Worm (Caenorhabditis elegans): ENCODE data around the gene sel-12.

sel-12 gene

DNA sequence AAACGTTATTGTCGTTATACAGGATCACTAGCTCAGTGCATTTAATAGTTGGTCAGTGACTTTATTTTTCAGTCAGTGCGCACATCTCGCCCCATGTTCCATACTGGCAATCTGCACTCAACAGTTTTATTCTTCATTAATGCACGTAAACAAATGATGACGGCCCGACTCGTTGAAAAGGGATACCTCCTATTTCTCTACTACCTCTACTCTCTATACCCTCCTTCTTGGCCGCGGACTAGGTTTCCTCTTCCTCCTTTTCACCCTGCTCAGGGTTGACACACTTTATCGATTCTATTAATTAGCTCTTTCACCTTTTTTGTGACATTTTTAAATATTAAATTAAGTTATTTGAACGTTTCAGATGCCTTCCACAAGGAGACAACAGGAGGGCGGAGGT is at the start of gene sel-12:
Gene sel-12, plus strand, starts transcription at position 358 of the 400 bp plus-strand sequence.
- no peak for TF ChIP-seq unc-62 (GFP tag; optimal IDR thresholded peaks at IDR 0.05)

DNA sequence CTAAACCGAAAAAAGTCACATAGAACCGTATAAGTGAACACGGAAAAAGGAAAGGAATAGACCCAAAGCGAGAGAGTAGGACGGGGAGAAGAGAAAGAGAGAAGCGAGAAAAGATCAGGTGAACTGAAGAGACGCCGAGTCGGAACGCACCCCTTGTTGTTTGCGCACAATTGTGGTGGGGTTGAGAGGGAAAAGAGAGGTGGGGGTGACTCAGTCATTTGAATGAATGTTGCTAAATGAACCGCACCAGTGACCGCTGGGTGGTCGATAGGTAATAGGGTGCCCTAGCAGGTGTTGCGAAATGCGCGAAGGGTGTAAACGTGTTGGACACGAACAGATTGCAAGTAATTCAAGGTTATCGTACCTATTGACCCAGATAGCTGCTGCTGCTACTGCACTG is 44.6 kb upstream of the sel-12 start, which contains the start of gene lgl-1:
Gene lgl-1, minus strand, starts transcription at position 70 of the 400 bp plus-strand sequence.
- no peak for TF ChIP-seq unc-62 (GFP tag; optimal IDR thresholded peaks at IDR 0.05)

DNA sequence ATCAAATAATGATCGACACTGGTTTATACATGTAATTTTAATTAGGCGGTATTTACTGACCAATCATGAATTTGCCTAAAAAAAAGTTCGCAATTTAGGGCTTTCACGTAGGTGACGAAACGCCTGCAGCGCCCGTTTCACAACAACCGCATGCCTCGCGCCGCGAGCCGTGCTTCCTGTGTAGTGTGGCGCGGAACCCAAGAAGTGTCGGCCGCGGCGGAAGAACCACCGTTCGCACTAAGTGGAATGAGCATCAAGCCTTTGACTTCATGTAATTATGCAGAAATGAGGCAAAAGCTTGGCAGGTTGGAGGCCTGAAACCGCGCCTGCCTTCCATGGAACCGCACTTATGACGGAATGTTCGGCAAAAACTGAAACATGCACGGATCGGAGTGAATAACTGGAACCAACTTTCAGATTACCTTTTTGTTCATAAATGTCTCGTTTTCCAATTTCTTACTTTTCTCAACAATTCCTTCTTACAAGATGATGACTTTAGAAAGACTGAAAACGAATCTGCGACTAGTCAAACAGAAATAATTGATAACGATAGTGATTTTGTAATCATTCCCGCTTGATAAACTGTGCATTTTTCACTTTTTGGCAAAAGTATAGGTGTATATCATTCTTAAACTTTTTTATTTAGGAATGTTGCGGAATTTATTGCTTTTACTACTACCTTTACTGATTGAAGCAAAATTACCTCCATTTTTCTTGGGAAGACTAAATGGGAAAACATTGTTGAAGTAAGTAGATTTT is 43.5 kb upstream of the sel-12 start, which contains the start of gene F56F10.1:
Gene F56F10.1, plus strand, starts transcription at position 647 of the 759 bp plus-strand sequence.
- TF ChIP-seq unc-62 (GFP tag; optimal IDR thresholded peaks at IDR 0.05), result no peak

DNA sequence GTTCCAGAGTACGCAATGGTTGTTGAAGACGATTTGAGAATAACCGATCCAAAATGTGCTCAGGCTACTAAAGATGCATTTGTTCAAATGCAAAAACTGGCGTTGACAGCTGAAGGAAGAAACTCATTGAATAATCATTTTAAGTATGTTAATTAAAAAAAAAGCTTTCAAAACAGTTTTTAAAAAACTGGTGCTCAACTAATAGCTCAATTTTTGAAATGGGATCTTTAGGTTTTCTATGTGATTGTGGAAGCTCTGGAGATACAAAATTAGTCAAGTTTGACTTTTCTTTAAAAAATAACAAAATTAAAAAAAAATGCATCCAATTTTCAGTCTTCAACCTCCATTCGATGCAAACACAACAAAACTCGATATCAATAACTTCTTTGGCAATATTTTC is 42.0 kb upstream of the sel-12 start:
- no peak for TF ChIP-seq unc-62 (GFP tag; optimal IDR thresholded peaks at IDR 0.05)

DNA sequence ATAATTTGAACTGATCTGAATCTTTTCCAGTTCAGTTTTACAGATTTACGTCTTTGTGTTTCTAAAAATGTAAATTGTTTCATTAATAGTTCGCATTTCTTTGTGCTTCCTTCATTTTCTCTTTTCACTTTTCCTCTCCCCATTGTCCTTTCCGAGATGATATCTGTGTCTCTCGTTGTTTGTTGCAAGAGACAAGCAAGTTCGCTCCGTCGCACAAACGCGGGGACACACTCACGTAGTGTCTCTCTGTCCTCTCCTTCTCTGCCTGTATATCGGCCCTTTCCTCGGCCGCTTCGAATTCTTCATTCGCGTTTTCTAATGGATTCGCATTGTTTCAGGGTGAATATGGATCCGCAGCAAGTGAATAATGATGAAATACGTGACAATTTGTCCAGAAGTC is 38.7 kb upstream of the sel-12 start, which contains the start of gene ZC13.1:
Gene ZC13.1, plus strand, starts transcription at position 305 of the 400 bp plus-strand sequence.
- no peak for TF ChIP-seq unc-62 (GFP tag; optimal IDR thresholded peaks at IDR 0.05)

DNA sequence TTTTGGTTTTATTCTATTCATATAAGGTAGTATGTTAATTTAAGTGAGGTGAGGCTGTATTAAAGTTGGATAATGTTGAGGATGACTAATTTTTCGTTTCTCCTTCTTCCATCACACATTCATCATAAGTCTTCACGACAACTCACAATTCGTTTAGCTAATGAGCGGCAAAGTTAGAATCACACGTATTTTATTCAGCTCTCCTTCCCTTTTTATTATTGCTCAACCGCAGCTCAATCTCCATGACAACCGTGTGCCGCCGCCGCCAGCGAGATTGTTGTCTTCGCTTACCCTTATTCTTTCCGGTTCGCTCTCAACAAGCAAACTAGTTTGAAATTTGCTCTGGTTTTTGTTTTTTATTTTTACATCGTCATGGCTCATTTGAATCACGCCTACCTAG is 35.3 kb upstream of the sel-12 start, which contains the start of gene ZC13.2:
Gene ZC13.2, plus strand, starts transcription at position 301 of the 400 bp plus-strand sequence.
- TF ChIP-seq unc-62 (GFP tag; optimal IDR thresholded peaks at IDR 0.05), result no peak

DNA sequence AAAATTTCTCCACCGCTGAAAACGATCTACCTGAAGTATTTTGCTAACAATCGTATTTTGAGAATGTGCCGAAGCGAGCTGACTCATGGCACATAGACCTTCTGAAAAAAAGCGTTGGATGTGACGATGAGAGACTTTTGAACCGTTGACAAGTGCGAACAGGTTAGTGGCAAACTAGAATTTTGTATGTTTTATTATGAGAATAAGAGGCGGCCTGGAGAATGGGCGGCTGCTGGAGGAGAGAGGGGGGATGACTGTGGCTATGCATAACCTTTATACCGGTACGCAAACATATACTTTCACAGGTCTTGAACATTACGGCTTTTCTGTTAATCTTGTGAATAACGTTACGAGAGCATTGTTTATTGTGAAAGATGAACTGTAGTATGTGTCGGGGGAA is 27.4 kb upstream of the sel-12 start, which contains the start of gene mam-1:
Gene mam-1, minus strand, starts transcription at position 101 of the 400 bp plus-strand sequence.
- TF ChIP-seq unc-62 (GFP tag; optimal IDR thresholded peaks at IDR 0.05), result no peak

DNA sequence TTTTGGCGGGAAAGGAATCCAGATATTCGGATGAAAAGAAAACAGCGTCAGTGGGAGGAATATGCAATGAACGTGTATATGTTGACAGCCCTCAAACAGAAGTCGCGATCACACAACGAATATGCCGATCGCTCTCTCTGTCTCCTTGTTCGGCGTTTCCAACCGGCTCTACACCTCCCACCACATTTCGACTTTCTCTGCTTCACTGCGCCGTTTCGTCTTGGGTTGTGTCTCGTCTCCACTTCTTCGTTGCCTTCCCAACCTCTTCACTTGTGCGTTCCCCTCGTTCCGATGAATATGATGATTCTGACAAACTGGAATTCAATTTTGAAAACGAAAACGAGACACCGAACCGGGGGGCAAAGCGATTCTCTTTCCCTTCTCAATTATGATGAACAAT is 17.7 kb upstream of the sel-12 start, which contains the start of gene mab-7:
Gene mab-7, minus strand, starts transcription at position 101 of the 400 bp plus-strand sequence.
- TF ChIP-seq unc-62 (GFP tag; optimal IDR thresholded peaks at IDR 0.05), result no peak

DNA sequence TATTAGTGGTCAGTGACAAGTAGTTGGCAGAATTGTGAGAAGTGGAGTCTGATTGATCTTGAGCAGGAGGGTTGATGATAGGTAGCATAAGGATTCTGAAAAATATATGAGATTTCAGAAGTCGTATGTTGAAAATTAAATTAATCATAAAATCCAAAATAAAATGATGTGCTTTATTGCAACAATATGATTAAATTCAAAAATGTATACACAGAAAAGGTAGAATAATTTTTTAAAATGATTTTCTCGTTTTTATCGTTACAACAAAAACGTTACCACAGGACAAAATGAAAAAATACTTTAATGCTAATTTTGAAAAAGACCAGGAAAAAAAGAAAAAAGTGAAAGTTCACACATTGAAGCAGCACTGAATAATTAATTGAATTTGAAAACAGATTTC is 13.2 kb upstream of the sel-12 start, which contains the start of gene ZC13.10:
Gene ZC13.10, minus strand, starts transcription at position 101 of the 400 bp plus-strand sequence.
- no peak for TF ChIP-seq unc-62 (GFP tag; optimal IDR thresholded peaks at IDR 0.05)

DNA sequence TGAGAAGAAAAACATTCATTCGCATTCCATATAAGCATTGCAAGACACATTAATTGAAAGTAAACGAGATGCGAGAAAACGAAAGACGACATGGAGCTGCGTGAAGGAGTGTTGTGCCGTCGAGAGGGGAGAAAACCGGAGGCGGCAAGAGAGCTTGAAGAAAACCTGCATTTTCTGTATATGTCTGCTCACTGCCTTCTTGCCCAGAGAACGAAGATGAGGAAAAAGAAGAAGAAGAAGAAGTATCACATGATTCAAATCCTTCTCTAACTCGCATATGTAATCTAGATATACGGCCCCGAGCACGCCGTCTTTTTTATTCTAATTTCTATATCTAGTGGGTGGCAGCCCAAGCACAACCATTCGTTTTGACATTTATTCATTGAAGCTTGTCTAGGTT is 5.3 kb upstream of the sel-12 start:
- no peak for TF ChIP-seq unc-62 (GFP tag; optimal IDR thresholded peaks at IDR 0.05)

DNA sequence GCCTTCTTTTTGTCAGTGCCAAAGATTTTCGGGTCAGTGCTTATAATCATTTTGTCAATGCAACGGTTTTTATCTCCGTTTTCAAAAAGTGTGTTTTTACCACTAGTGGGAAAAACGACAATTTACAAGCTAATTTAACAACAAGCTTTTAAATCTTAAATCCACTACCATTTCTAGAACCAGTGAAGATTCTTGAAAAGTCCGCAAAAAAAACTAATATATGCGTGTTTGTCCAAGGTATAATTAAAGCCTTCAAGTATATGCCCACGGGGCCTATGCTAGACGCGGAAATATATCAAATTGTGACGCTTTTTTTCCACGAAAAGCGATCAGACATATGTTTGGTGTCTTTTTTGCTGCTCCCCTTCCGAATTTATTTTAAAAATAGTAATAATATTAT is 3.1 kb upstream of the sel-12 start:
- no peak for TF ChIP-seq unc-62 (GFP tag; optimal IDR thresholded peaks at IDR 0.05)

DNA sequence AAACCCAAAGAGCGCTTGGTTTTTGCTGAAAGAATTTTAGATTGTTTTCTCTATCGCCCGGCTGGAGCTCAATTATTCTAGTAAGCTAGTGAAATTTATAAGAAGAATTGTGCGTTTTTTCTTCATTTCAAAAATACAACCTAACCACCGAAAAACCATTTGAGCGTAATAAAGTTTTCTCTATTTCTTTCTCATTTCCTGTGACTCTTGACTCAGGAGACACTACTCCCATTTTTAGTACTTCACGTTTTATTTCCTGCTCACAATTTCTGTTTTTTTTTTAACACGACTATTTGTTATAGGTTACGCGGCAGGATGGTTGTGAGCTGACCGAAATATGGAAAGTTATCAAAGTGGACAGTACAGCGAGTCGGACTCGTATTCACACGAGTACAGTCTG is 2.7 kb upstream of the sel-12 start, which contains the start of gene F35H12.6:
Gene F35H12.6, plus strand, starts transcription at position 301 of the 400 bp plus-strand sequence.
- no peak for TF ChIP-seq unc-62 (GFP tag; optimal IDR thresholded peaks at IDR 0.05)

DNA sequence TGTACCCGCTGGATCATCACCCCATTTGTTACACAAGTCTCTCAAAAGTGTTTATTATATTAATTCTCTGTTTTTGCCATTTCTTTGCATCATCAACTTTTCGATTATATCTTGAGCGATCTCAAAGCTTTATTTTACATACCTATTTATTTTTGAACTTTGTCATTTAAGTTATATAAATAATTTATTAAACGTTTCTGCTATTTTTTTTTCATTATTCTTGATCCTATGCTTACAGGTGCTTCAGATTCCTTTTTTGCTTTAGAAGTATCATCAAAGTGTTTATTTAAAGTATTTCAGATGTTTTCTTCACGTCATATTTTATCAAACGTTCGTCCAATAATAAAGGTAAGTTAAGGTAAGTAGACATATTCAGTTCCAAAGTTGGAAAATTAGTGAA is 2.4 kb downstream of the sel-12 start, which contains the start of gene F35H12.5:
Gene F35H12.5, plus strand, starts transcription at position 301 of the 400 bp plus-strand sequence.
- no peak for TF ChIP-seq unc-62 (GFP tag; optimal IDR thresholded peaks at IDR 0.05)

DNA sequence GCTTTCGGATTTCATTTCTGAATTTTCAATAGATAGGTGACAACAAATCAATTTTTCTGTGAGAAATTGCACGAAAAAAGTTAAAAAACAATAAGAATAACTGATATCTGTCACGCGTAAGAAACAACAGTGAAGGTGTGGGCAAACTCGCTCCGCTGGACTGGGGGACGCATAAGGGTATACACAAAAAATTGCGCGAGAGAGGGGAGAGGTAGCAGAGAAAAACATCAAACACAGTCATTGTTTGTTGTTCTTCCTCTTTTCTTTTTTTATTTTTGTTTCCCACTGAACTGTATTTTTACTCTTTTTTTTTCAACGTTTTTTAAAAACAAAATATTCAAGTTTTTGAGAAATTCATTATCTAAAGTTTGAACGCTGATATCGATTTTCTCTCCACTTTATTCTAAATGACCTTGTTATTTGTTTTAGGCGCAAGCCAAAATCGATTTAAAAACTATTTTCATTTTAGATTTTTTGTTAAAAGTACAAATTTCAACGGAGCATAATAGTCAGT is 8.9 kb downstream of the sel-12 start, which contains the start of the genes pifk-1 and tbc-11:
Gene pifk-1, minus strand, starts transcription at position 17 of the 514 bp plus-strand sequence.
Gene tbc-11, plus strand, starts transcription at position 464 of the 514 bp plus-strand sequence.
- no peak for TF ChIP-seq unc-62 (GFP tag; optimal IDR thresholded peaks at IDR 0.05)

DNA sequence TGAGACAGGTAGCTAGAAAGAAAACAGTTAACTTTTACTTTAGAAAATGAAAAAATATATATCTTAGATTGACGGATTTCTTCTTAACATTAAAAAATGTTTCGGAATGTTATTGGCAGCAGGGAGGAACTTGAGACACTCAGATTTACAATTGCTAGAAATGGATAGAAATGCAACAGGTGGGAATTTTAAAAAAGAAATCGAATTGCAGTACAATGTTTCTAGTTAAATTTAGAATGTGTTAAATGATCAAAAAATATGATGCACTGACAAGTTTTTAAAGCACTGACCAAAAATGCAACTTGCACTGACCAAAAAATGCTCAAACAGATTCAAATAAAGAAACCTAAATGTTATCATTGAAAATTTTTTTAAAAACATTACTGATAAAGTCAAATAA is 10.5 kb downstream of the sel-12 start:
- no peak for TF ChIP-seq unc-62 (GFP tag; optimal IDR thresholded peaks at IDR 0.05)

DNA sequence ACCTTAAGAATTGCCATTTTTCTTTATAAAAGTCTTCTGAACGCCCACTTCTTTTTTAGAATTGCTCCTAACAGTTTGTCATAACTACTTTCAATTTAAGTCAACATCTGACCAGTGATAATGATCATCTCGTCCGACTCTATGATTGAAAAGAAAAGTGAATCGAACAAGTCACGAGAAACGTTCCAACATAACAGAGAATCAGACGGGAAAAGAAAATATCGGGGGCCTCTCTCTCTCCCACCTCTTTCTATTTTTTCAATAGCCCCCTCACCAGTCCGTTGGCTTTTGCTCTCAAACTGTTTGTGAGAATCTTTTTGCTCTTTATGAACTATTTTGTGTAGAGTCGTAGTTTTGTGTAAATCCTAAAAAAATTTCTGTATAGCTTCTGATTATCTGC is 12.0 kb downstream of the sel-12 start:
- no peak for TF ChIP-seq unc-62 (GFP tag; optimal IDR thresholded peaks at IDR 0.05)

All from whole organism, dauer.